Worm (Caenorhabditis elegans): ENCODE measurements around the gene F59E12.9.

Gene F59E12.9

ce11 chrII:5660155-5660554 is 13.3 kb upstream of the F59E12.9 start:
- TF ChIP-seq sma-9 (GFP tag; optimal IDR thresholded peaks at IDR 0.05): no peak
- no peak for TF ChIP-seq sma-9 (tag; optimal IDR thresholded peaks at IDR 0.05)
- no peak for TF ChIP-seq nhr-21 (tag; optimal IDR thresholded peaks at IDR 0.05)
- TF ChIP-seq ceh-82 (tag; optimal IDR thresholded peaks at IDR 0.05): no peak
- TF ChIP-seq nhr-6 (tag; optimal IDR thresholded peaks at IDR 0.05): no peak
- TF ChIP-seq nhr-10 (tag; optimal IDR thresholded peaks at IDR 0.05): no peak
- no peak for TF ChIP-seq lin-11 (tag; optimal IDR thresholded peaks at IDR 0.05)
- TF ChIP-seq gmeb-1 (tag; optimal IDR thresholded peaks at IDR 0.05): no peak
- no peak for TF ChIP-seq sem-4 (tag; optimal IDR thresholded peaks at IDR 0.05)
- TF ChIP-seq Y55F3AM.14 (GFP tag; optimal IDR thresholded peaks at IDR 0.05): no peak
- no peak for TF ChIP-seq mab-5 (tag; optimal IDR thresholded peaks at IDR 0.05)
- no peak for TF ChIP-seq F13H6.1 (tag; optimal IDR thresholded peaks at IDR 0.05)
- no peak for TF ChIP-seq ceh-16 (tag; optimal IDR thresholded peaks at IDR 0.05)
- no peak for TF ChIP-seq nhr-237 (tag; optimal IDR thresholded peaks at IDR 0.05)

DNA sequence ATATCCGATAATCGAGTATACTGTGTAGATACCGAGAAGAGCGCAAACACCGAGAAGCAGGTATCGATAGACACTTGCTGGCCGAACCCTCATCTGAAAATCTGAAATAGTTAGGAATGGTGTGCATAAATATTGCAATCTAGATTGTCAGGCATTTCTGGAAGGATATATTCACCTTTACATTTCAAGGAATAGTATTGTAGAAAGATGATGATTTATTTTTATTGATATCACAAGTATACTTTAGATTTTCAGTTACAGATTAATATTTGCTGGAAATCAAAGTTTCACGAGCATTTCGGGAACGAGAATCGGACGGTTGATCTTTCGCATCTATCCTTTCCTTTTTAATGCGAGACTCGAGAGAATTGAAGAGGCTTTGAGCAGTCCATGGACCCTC is 12.8 kb upstream of the F59E12.9 start, which contains the start of gene fut-3:
Gene fut-3 (minus strand): TSS at position 101 of the 400 bp plus-strand sequence.
- TF ChIP-seq nhr-23 (tag; optimal IDR thresholded peaks at IDR 0.05): no peak
- no peak for TF ChIP-seq sem-4 (tag; optimal IDR thresholded peaks at IDR 0.05)

- no peak for TF ChIP-seq ztf-1 (GFP tag; conservative IDR thresholded peaks at IDR 0.05)
- no peak for TF ChIP-seq ztf-11 (tag; optimal IDR thresholded peaks at IDR 0.05)
- no peak for TF ChIP-seq sma-3 (GFP tag; optimal IDR thresholded peaks at IDR 0.05)
- no peak for TF ChIP-seq snpc-4 (tag; optimal IDR thresholded peaks at IDR 0.05)
- no peak for TF ChIP-seq lin-13 (GFP tag; optimal IDR thresholded peaks at IDR 0.05)
These were observed 7.4 kb upstream of the F59E12.9 start, which contains the start of gene F59E12.1 for ce11 chrII:5654215-5654614. TSS of gene F59E12.1 (plus strand) at chrII:5654515.

DNA sequence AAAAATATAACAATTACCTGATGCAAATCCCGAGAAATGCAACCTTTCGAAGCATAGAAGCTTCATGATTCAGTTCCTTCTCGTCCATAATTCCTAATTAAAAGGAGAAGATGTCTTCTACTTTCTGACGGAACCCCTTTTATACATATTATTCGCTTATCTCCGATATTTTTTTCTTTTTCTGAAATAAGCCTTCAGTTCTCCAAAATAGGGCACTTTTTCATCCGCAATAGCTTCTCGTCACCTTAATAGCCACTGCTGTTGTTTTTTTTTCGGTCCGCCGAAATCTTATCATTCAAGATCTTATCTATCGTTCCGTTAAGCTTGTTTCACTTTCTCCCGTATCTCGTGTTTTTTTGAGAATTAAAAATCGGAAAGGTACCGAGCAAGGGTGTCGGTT is 5.5 kb upstream of the F59E12.9 start, which contains the start of gene bli-2:
Gene bli-2 (minus strand): TSS at position 101 of the 400 bp plus-strand sequence.
- TF ChIP-seq R02D3.7 (tag; optimal IDR thresholded peaks at IDR 0.05): no peak
- no peak for TF ChIP-seq nhr-6 (tag; optimal IDR thresholded peaks at IDR 0.05)
- TF ChIP-seq nhr-11 (tag; optimal IDR thresholded peaks at IDR 0.05): no peak
- no peak for TF ChIP-seq ztf-11 (tag; optimal IDR thresholded peaks at IDR 0.05)
- TF ChIP-seq elt-3 (tag; optimal IDR thresholded peaks at IDR 0.05): no peak
- no peak for TF ChIP-seq nhr-25 (tag; optimal IDR thresholded peaks at IDR 0.05)

ce11 chrII:5651426-5651825 is 4.6 kb upstream of the F59E12.9 start:
- TF ChIP-seq dmd-4 (tag; optimal IDR thresholded peaks at IDR 0.05) (no peak), sem-4 (tag; optimal IDR thresholded peaks at IDR 0.05) (no peak), unc-39 (tag; optimal IDR thresholded peaks at IDR 0.05) (no peak), elt-1 (tag; optimal IDR thresholded peaks at IDR 0.05) (no peak), lsy-2 (tag; optimal IDR thresholded peaks at IDR 0.05) (no peak), sma-9 (GFP tag; optimal IDR thresholded peaks at IDR 0.05) (no peak), sma-9 (tag; optimal IDR thresholded peaks at IDR 0.05) (no peak), blmp-1 (tag; optimal IDR thresholded peaks at IDR 0.05; ENCODE audit: insufficient read depth) (no peak), ztf-11 (tag; optimal IDR thresholded peaks at IDR 0.05) (no peak), Y55F3AM.14 (GFP tag; optimal IDR thresholded peaks at IDR 0.05) (no peak), nhr-77 (tag; optimal IDR thresholded peaks at IDR 0.05) (no peak), C34F6.9 (tag; optimal IDR thresholded peaks at IDR 0.05) (no peak), R02D3.7 (tag; optimal IDR thresholded peaks at IDR 0.05) (no peak), nhr-11 (tag; optimal IDR thresholded peaks at IDR 0.05) (no peak), peb-1 (tag; optimal IDR thresholded peaks at IDR 0.05) (no peak), ztf-1 (GFP tag; conservative IDR thresholded peaks at IDR 0.05) (no peak), nhr-12 (tag; optimal IDR thresholded peaks at IDR 0.05) (no peak), sma-3 (GFP tag; optimal IDR thresholded peaks at IDR 0.05) (no peak), ama-1 (optimal IDR thresholded peaks at IDR 0.05) (no peak)
